Worm (Caenorhabditis elegans) whole organism, young adult: ENCODE data around the gene oac-31.

Source experiments
- B0019.2 ChIP-seq: fragments of 200-800 bp; sonication (Bioruptor generic); conservative IDR thresholded peaks from 2 replicates; pipeline ENCODE4 v1.3.6; 2022; ENCODE audit warnings: missing genetic modification reagents, missing genetic modification characterization, missing compliant biosample characterization
- B0261.1 ChIP-seq: sonication (generic microtip); optimal IDR thresholded peaks from 2 replicates; lab custom pipeline; 2016; ENCODE audit warnings: mild to moderate bottlenecking, missing genetic modification characterization, moderate library complexity, missing compliant biosample characterization
- F39B2.1 ChIP-seq: fragments of 200-800 bp; sonication (Bioruptor generic); IDR thresholded peaks from 2 replicates; pipeline ENCODE4 v1.3.6; 2022; ENCODE audit warnings: missing genetic modification reagents, missing genetic modification characterization, missing compliant biosample characterization
- F57A8.1 ChIP-seq: fragments of 200-800 bp; sonication (Bioruptor generic); optimal IDR thresholded peaks from 2 replicates; lab custom pipeline; 2018; ENCODE audit warnings: mild to moderate bottlenecking, missing genetic modification characterization, moderate library complexity, missing compliant biosample characterization
- F57C9.4 ChIP-seq: sonication (generic microtip); optimal IDR thresholded peaks from 2 replicates; lab custom pipeline; 2017; ENCODE audit warnings: mild to moderate bottlenecking, missing genetic modification characterization, missing compliant biosample characterization
- Y56A3A.18 ChIP-seq: fragments of 200-800 bp; sonication (Bioruptor generic); IDR thresholded peaks from 2 replicates; pipeline ENCODE4 v1.3.6; 2022; ENCODE audit warnings: missing genetic modification reagents, missing genetic modification characterization, missing compliant biosample characterization
- akir-1 ChIP-seq: fragments of 200-800 bp; sonication (Bioruptor generic); optimal IDR thresholded peaks from 2 replicates; lab custom pipeline; 2018; ENCODE audit warnings: mild to moderate bottlenecking, missing genetic modification characterization, moderate library complexity, missing compliant biosample characterization
- athp-1 ChIP-seq: sonication (generic microtip); optimal IDR thresholded peaks from 2 replicates; lab custom pipeline; 2017; ENCODE audit warnings: mild to moderate bottlenecking, missing genetic modification characterization, missing compliant biosample characterization
- attf-3 ChIP-seq: fragments of 200-800 bp; sonication (Bioruptor generic); conservative IDR thresholded peaks from 2 replicates; pipeline ENCODE4 v1.3.6; 2022; ENCODE audit warnings: missing genetic modification reagents, missing genetic modification characterization, missing compliant biosample characterization
- bed-1 ChIP-seq: fragments of 200-800 bp; sonication (Bioruptor generic); IDR thresholded peaks from 2 replicates; pipeline ENCODE4 v1.3.6; 2022; ENCODE audit warnings: missing genetic modification reagents, missing genetic modification characterization, missing compliant biosample characterization
- ceh-27 ChIP-seq: fragments of 200-800 bp; sonication (Bioruptor generic); optimal IDR thresholded peaks from 2 replicates; lab custom pipeline; 2018; ENCODE audit warnings: mild to moderate bottlenecking, missing genetic modification characterization, moderate library complexity, missing compliant biosample characterization
- ceh-40 ChIP-seq: fragments of 200-800 bp; sonication (Bioruptor generic); IDR thresholded peaks from 2 replicates; pipeline ENCODE4 v1.3.6; 2022; ENCODE audit warnings: missing genetic modification characterization, missing compliant biosample characterization
- ceh-79 ChIP-seq: sonication (generic microtip); optimal IDR thresholded peaks from 2 replicates; lab custom pipeline; 2017; ENCODE audit warnings: mild to moderate bottlenecking, missing genetic modification characterization, missing compliant biosample characterization
- chd-7 ChIP-seq: sonication (generic microtip); optimal IDR thresholded peaks from 2 replicates; lab custom pipeline; 2016; ENCODE audit warnings: mild to moderate bottlenecking, missing genetic modification characterization, moderate library complexity, missing compliant biosample characterization
- dpff-1 ChIP-seq: sonication (generic microtip); optimal IDR thresholded peaks from 2 replicates; lab custom pipeline; 2017; ENCODE audit warnings: mild to moderate bottlenecking, missing genetic modification characterization, missing compliant biosample characterization
- hlh-12 ChIP-seq: sonication (generic microtip); optimal IDR thresholded peaks from 2 replicates; lab custom pipeline; 2016; ENCODE audit warnings: missing genetic modification characterization, missing compliant biosample characterization
- hmg-1.2 ChIP-seq: fragments of 200-800 bp; sonication (Bioruptor generic); IDR thresholded peaks from 2 replicates; pipeline ENCODE4 v1.3.6; 2022; ENCODE audit warnings: missing genetic modification reagents, missing genetic modification characterization, missing compliant biosample characterization
- hrde-1 ChIP-seq: sonication (generic microtip); optimal IDR thresholded peaks from 2 replicates; lab custom pipeline; 2016; ENCODE audit warnings: missing genetic modification characterization, mild to moderate bottlenecking, missing compliant biosample characterization, moderate library complexity, missing genotype, missing genetic modification reagents, borderline replicate concordance
- let-526 ChIP-seq: fragments of 200-800 bp; sonication (Bioruptor generic); IDR thresholded peaks from 2 replicates; pipeline ENCODE4 v1.3.6; 2022; ENCODE audit warnings: missing genetic modification reagents, missing genetic modification characterization, missing compliant biosample characterization
- lsl-1 ChIP-seq: fragments of 200-800 bp; sonication (Bioruptor generic); optimal IDR thresholded peaks from 2 replicates; lab custom pipeline; 2018; ENCODE audit warnings: mild to moderate bottlenecking, missing genetic modification characterization, moderate library complexity, missing compliant biosample characterization
- madf-10 ChIP-seq: sonication (generic microtip); optimal IDR thresholded peaks from 2 replicates; lab custom pipeline; 2016; ENCODE audit warnings: mild to moderate bottlenecking, missing genetic modification characterization, missing compliant biosample characterization
- mcd-1 ChIP-seq: fragments of 200-800 bp; sonication (Bioruptor generic); IDR thresholded peaks from 2 replicates; pipeline ENCODE4 v1.3.6; 2022; ENCODE audit warnings: missing genetic modification reagents, missing genetic modification characterization, missing compliant biosample characterization
- nfyb-1 ChIP-seq: fragments of 200-800 bp; sonication (Bioruptor generic); IDR thresholded peaks from 2 replicates; pipeline ENCODE4 v1.3.6; 2022; ENCODE audit warnings: missing genetic modification reagents, missing genetic modification characterization, missing compliant biosample characterization
- nhr-120 ChIP-seq: fragments of 200-800 bp; sonication (Bioruptor generic); IDR thresholded peaks from 2 replicates; pipeline ENCODE4 v1.3.6; 2022; ENCODE audit warnings: missing genetic modification characterization, missing compliant biosample characterization
- nhr-27 ChIP-seq: fragments of 200-800 bp; sonication (Bioruptor generic); optimal IDR thresholded peaks from 2 replicates; lab custom pipeline; 2018; ENCODE audit warnings: mild to moderate bottlenecking, missing genetic modification characterization, moderate library complexity, missing compliant biosample characterization
- pbrm-1 ChIP-seq: fragments of 200-800 bp; sonication (Bioruptor generic); IDR thresholded peaks from 2 replicates; pipeline ENCODE4 v1.3.6; 2022; ENCODE audit warnings: missing genetic modification reagents, missing genetic modification characterization, missing compliant biosample characterization
- repo-1 ChIP-seq: sonication (generic microtip); optimal IDR thresholded peaks from 2 replicates; lab custom pipeline; 2017; ENCODE audit warnings: mild to moderate bottlenecking, missing genetic modification characterization, missing compliant biosample characterization
- sea-2 ChIP-seq: fragments of 200-800 bp; sonication (Bioruptor generic); IDR thresholded peaks from 2 replicates; pipeline ENCODE4 v1.3.6; 2022; ENCODE audit warnings: missing genetic modification characterization, missing compliant biosample characterization
- snpc-1.1 ChIP-seq: sonication (generic microtip); optimal IDR thresholded peaks from 2 replicates; lab custom pipeline; 2017; ENCODE audit warnings: missing genetic modification characterization, mild to moderate bottlenecking, missing compliant biosample characterization, antibody characterized with exemption, moderate library complexity, missing genotype, missing genetic modification reagents; ENCODE audit not compliant: insufficient read depth
- tbx-9 ChIP-seq: sonication (generic microtip); optimal IDR thresholded peaks from 2 replicates; lab custom pipeline; 2016; ENCODE audit warnings: borderline replicate concordance, missing genetic modification characterization, inconsistent platforms, missing compliant biosample characterization
- xnd-1 ChIP-seq: sonication (generic microtip); optimal IDR thresholded peaks from 2 replicates; lab custom pipeline; 2016; ENCODE audit warnings: missing genotype, missing genetic modification reagents, missing genetic modification characterization, missing compliant biosample characterization
- ztf-26 ChIP-seq: sonication (generic microtip); optimal IDR thresholded peaks from 2 replicates; lab custom pipeline; 2017; ENCODE audit warnings: missing genetic modification characterization, missing compliant biosample characterization
- ztf-6 ChIP-seq: fragments of 200-800 bp; sonication (Bioruptor generic); IDR thresholded peaks from 2 replicates; pipeline ENCODE4 v1.3.6; 2022; ENCODE audit warnings: missing genetic modification reagents, missing genetic modification characterization, missing compliant biosample characterization

oac-31 gene

DNA sequence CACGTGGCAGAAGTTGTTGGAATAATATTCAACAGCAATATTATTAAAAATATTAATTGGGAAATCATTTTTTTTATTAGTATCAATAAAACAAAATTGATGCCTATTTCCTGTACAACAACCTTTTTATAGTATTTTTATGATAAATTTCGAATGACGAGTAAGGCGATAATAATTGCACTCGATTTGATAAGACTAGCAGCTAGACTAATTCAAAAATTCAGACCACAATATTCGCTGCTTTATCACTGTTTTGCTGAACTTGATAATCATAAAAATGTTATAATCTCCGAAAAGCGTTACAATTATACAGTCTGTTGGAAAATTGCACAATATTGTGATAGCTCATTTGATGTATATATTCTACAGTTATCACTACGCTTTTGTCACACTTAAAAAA lies 4.0 kb upstream of the oac-31 start, which contains the start of gene oac-32:
Gene oac-32 (minus strand): TSS at position 90 of the 400 bp plus-strand sequence.
- TF ChIP-seq ceh-79 (no peak), B0261.1 (tag; lab: Kevin White, UChicago) (no peak), Y56A3A.18 (GFP tag; lab: Robert Waterston, UW) (no peak), ztf-6 (GFP tag; lab: Robert Waterston, UW) (no peak), attf-3 (GFP tag; lab: Robert Waterston, UW) (no peak), bed-1 (GFP tag; lab: Robert Waterston, UW) (no peak), dpff-1 (tag; lab: Kevin White, UChicago) (no peak), F39B2.1 (GFP tag; lab: Robert Waterston, UW) (no peak), akir-1 (GFP tag; lab: Kevin White, UChicago) (no peak), pbrm-1 (no peak), ceh-27 (GFP tag; lab: Kevin White, UChicago) (no peak)

DNA sequence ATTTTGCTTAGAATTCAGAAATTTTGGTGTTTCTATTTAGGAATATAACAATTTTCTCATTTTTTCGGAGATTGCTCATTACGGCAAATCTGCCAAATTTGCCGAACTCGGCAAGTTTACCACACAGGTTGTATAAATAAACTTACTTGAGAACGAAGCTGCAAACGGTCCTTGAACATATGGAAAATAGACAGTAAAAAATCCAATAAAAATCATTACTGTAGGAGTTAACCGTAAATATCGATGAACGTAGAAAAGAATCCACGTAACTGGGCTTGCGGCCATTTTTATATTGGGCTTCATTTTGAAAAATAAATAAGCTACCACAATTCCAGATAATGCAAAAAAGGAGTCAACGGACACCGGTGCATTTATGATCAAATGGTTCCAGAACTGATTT lies 1.4 kb downstream of the oac-31 start:
- TF ChIP-seq sea-2 (GFP tag; lab: Robert Waterston, UW) (no peak), hlh-12 (tag; lab: Kevin White, UChicago) (no peak), xnd-1 (tag; lab: Kevin White, UChicago) (no peak), nfyb-1 (GFP tag; lab: Robert Waterston, UW) (no peak), hrde-1 (tag; lab: Kevin White, UChicago) (no peak), tbx-9 (no peak), mcd-1 (GFP tag; lab: Robert Waterston, UW) (no peak), let-526 (GFP tag; lab: Robert Waterston, UW) (no peak), nhr-120 (GFP tag; lab: Robert Waterston, UW) (no peak), lsl-1 (GFP tag; lab: Kevin White, UChicago) (no peak), chd-7 (tag; lab: Kevin White, UChicago) (no peak), athp-1 (no peak), snpc-1.1 (no peak), F57C9.4 (tag; lab: Kevin White, UChicago) (no peak)

DNA sequence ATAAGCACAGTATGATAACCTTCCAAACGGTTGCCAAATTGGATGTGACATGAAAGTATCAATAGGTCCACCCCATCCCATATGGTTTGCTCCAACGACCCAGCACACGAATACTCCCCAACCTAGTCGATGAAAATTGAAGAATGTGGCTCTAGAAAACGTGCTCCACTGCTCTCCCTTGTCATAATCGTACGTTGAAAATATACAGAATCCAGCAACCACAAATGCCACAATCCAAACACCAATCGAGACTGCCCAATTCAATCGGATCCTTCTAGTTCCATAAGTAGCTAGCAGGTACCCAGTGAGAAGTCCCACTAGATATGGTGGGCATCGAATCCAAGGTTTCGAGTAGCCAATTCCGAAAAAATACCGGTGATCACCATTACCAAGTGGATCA lies 2.8 kb downstream of the oac-31 start:
- TF ChIP-seq nhr-27 (tag; lab: Kevin White, UChicago): no peak
- TF ChIP-seq ceh-40 (GFP tag; lab: Robert Waterston, UW): no peak
- TF ChIP-seq let-526 (GFP tag; lab: Robert Waterston, UW): no peak
- TF ChIP-seq madf-10 (tag; lab: Kevin White, UChicago): no peak

DNA sequence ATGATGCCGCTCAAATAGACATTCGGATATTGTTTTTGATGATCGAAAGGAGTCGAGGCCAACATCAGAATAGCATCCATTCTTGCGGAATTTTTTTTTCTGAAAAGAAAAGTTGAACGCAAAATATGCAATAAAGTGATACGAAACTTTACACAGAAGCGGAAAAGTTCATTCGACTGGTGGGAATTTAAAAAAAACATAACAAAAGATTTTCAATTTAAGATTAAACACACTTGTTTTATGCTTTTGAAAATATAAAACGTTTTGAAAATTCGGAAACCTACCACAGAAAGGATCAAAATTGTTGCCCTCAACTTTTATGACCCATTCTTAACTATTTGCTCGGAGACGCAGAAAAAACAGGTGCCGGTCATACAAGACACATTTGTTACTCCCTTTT lies 4.7 kb downstream of the oac-31 start, which contains the start of gene K02H11.9:
Gene K02H11.9 (minus strand): TSS at position 101 of the 400 bp plus-strand sequence.
- TF ChIP-seq F57A8.1 (GFP tag; lab: Kevin White, UChicago): no peak

DNA sequence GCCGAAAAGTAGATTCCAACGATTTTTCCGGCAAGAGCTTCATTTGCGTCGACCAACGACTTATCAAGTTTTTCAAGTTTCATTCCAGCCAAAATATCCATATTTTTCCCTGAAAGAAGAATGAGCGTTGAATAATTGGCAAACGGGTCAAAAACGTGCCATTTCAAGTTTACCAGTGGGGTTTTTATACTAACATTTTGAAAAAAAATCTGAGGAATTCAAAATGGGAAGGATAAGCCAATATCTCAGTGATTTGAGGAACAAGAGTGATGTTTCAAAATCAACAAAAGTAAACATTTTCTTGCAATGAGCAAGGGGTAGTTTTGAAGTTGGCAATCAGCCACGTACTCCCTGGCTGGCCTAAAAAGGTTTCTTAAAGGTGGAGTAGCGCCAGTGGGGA lies 7.4 kb downstream of the oac-31 start, which contains the start of gene trx-5:
Gene trx-5 (minus strand): TSS at position 101 of the 400 bp plus-strand sequence.
- no peak for TF ChIP-seq ztf-26 (tag; lab: Kevin White, UChicago)
- TF ChIP-seq hmg-1.2 (GFP tag; lab: Robert Waterston, UW): no peak
- no peak for TF ChIP-seq akir-1 (GFP tag; lab: Kevin White, UChicago)
- TF ChIP-seq repo-1 (tag; lab: Kevin White, UChicago): no peak
- TF ChIP-seq B0019.2 (GFP tag; lab: Robert Waterston, UW): no peak
- TF ChIP-seq, all 124 proteins: peak for 0
